Fruit fly (Drosophila melanogaster) whole organism, embryonic: ENCODE data around the gene CG8051.

Source experiments
- Adf1 ChIP-seq: fragments of 200-800 bp; sonication (Bioruptor generic); IDR thresholded peaks from 2 replicates; pipeline ENCODE4 v1.3.6; 2022; ENCODE audit warnings: missing biosample characterization, missing genetic modification characterization
- CG10209 ChIP-seq: fragments of 200-800 bp; sonication (Bioruptor generic); optimal IDR thresholded peaks from 3 replicates; lab custom pipeline; 2017; ENCODE audit warnings: missing biosample characterization, mild to moderate bottlenecking, missing genetic modification characterization, missing genetic modification reagents
- CG10267 ChIP-seq: fragments of 200-800 bp; sonication (Bioruptor generic); optimal IDR thresholded peaks from 2 replicates; lab custom pipeline; 2018; ENCODE audit warnings: missing biosample characterization, mild to moderate bottlenecking, missing genetic modification characterization, moderate library complexity
- CG11723 ChIP-seq: fragments of 200-800 bp; sonication (Bioruptor generic); optimal IDR thresholded peaks from 2 replicates; lab custom pipeline; 2017; ENCODE audit warnings: missing biosample characterization, mild to moderate bottlenecking, missing genetic modification characterization
- CG13624 ChIP-seq: fragments of 200-800 bp; sonication (Bioruptor generic); optimal IDR thresholded peaks from 2 replicates; lab custom pipeline; 2016; ENCODE audit warnings: missing biosample characterization, missing genetic modification characterization
- CG15073 ChIP-seq: fragments of 200-800 bp; sonication (Bioruptor generic); optimal IDR thresholded peaks from 2 replicates; lab custom pipeline; 2016; ENCODE audit warnings: missing biosample characterization, missing genetic modification characterization
- CG17361 ChIP-seq: fragments of 200-800 bp; sonication (Bioruptor generic); IDR thresholded peaks from 3 replicates; pipeline ENCODE4 v1.3.6; 2022; ENCODE audit warnings: missing biosample characterization, missing genetic modification characterization
- CG17385 ChIP-seq: fragments of 200-800 bp; sonication (Bioruptor generic); optimal IDR thresholded peaks from 3 replicates; lab custom pipeline; 2018; ENCODE audit warnings: missing biosample characterization, mild to moderate bottlenecking, missing genetic modification characterization
- CG18619 ChIP-seq: fragments of 200-800 bp; sonication (Bioruptor generic); optimal IDR thresholded peaks from 3 replicates; lab custom pipeline; 2017; ENCODE audit warnings: missing biosample characterization, mild to moderate bottlenecking, missing genetic modification characterization
- CG30431 ChIP-seq: fragments of 200-800 bp; sonication (Bioruptor generic); optimal IDR thresholded peaks from 2 replicates; lab custom pipeline; 2017; ENCODE audit warnings: missing biosample characterization, missing genetic modification characterization
- CG32532 ChIP-seq: fragments of 200-800 bp; sonication (Bioruptor generic); IDR thresholded peaks from 2 replicates; pipeline ENCODE4 v1.3.6; 2022; ENCODE audit warnings: missing biosample characterization, missing genetic modification characterization
- CG34422 ChIP-seq: fragments of 200-800 bp; sonication (Bioruptor generic); IDR thresholded peaks from 3 replicates; pipeline ENCODE4 v1.3.6; 2022; ENCODE audit warnings: missing biosample characterization, missing genetic modification characterization
- CG3847 ChIP-seq: fragments of 200-800 bp; sonication (Bioruptor generic); IDR thresholded peaks from 2 replicates; pipeline ENCODE4 v1.3.6; 2022; ENCODE audit warnings: missing biosample characterization, missing genetic modification characterization
- CG4404 ChIP-seq: fragments of 200-800 bp; sonication (Bioruptor generic); IDR thresholded peaks from 2 replicates; pipeline ENCODE4 v1.3.6; 2022; ENCODE audit warnings: missing biosample characterization, missing genetic modification characterization
- CG6254 ChIP-seq: fragments of 200-800 bp; sonication (Bioruptor generic); optimal IDR thresholded peaks from 3 replicates; lab custom pipeline; 2017; ENCODE audit warnings: mild to moderate bottlenecking, missing biosample characterization, missing genetic modification reagents, missing genetic modification characterization
- CG6272 ChIP-seq: fragments of 200-800 bp; sonication (Bioruptor generic); IDR thresholded peaks from 2 replicates; pipeline ENCODE4 v1.3.6; 2022; ENCODE audit warnings: missing biosample characterization, missing genetic modification characterization
- CG9215 ChIP-seq: fragments of 200-800 bp; sonication (Bioruptor generic); IDR thresholded peaks from 2 replicates; pipeline ENCODE4 v1.3.6; 2022; ENCODE audit warnings: missing biosample characterization, missing genetic modification characterization
- CG9609 ChIP-seq: fragments of 200-800 bp; sonication (Bioruptor generic); optimal IDR thresholded peaks from 3 replicates; lab custom pipeline; 2016; ENCODE audit warnings: missing biosample characterization, missing genetic modification characterization
- Dek ChIP-seq: fragments of 200-800 bp; sonication (Bioruptor generic); optimal IDR thresholded peaks from 3 replicates; lab custom pipeline; 2019; ENCODE audit warnings: missing biosample characterization, mild to moderate bottlenecking, missing genetic modification characterization, moderate library complexity
- HLHmδ ChIP-seq: fragments of 200-800 bp; sonication (Bioruptor generic); optimal IDR thresholded peaks from 2 replicates; lab custom pipeline; 2018; ENCODE audit warnings: missing biosample characterization, mild to moderate bottlenecking, missing genetic modification characterization, moderate library complexity
- HmgD ChIP-seq: fragments of 200-800 bp; sonication (Bioruptor generic); optimal IDR thresholded peaks from 3 replicates; lab custom pipeline; 2016; ENCODE audit warnings: missing biosample characterization, missing genetic modification characterization
- Hr39 ChIP-seq: fragments of >200 bp; optimal IDR thresholded peaks from 2 replicates; lab custom pipeline; 2017
- Optix ChIP-seq: fragments of 200-800 bp; sonication (Bioruptor generic); IDR thresholded peaks from 3 replicates; pipeline ENCODE4 v1.3.6; 2022; ENCODE audit warnings: missing biosample characterization, missing genetic modification characterization
- Poxn ChIP-seq: fragments of 200-800 bp; sonication (Bioruptor generic); IDR thresholded peaks from 2 replicates; pipeline ENCODE4 v1.3.6; 2022; ENCODE audit warnings: missing biosample characterization, missing genetic modification characterization
- Rfx ChIP-seq: fragments of 200-800 bp; sonication (Bioruptor generic); IDR thresholded peaks from 2 replicates; pipeline ENCODE4 v1.3.6; 2022; ENCODE audit warnings: missing biosample characterization, missing genetic modification characterization
- Sin3A ChIP-seq: fragments of >200 bp; optimal IDR thresholded peaks from 2 replicates; lab custom pipeline; 2018
- Ssrp ChIP-seq: fragments of 200-800 bp; sonication (Bioruptor generic); optimal IDR thresholded peaks from 2 replicates; lab custom pipeline; 2018; ENCODE audit warnings: missing biosample characterization, mild to moderate bottlenecking, missing genetic modification characterization, moderate library complexity
- Trl ChIP-seq, 3 experiments: fragments of >200 bp in 2 of 3; fragments of 200-800 bp in 1 of 3; sonication (Bioruptor generic) in 1 of 3; optimal IDR thresholded peaks; 2 replicates in 1 of 3; 3 replicates in 2 of 3; lab custom pipeline; 2016 to 2017; ENCODE audit warnings: missing biosample characterization in 1 of 3, missing genetic modification characterization in 1 of 3
- bcd ChIP-seq: fragments of 200-800 bp; sonication (Bioruptor generic); optimal IDR thresholded peaks from 2 replicates; lab custom pipeline; 2017; ENCODE audit warnings: missing biosample characterization, mild to moderate bottlenecking, missing genetic modification characterization
- cas ChIP-seq: fragments of 200-800 bp; sonication (Bioruptor generic); IDR thresholded peaks from 2 replicates; pipeline ENCODE4 v1.3.6; 2022; ENCODE audit warnings: missing biosample characterization, missing genetic modification characterization
- cg ChIP-seq: fragments of 200-800 bp; sonication (Bioruptor generic); optimal IDR thresholded peaks from 3 replicates; lab custom pipeline; 2019; ENCODE audit warnings: missing biosample characterization, mild to moderate bottlenecking, missing genetic modification characterization, moderate library complexity
- crp ChIP-seq, 2 experiments: fragments of 200-800 bp; sonication (Bioruptor generic); optimal IDR thresholded peaks; 2 replicates in 1 of 2; 3 replicates in 1 of 2; lab custom pipeline; 2017; ENCODE audit warnings: missing biosample characterization in 2 of 2, missing genetic modification characterization in 2 of 2, mild to moderate bottlenecking in 1 of 2, moderate library complexity in 1 of 2
- dpn ChIP-seq, 2 experiments: fragments of 200-800 bp; sonication (Bioruptor generic); optimal IDR thresholded peaks; 3 replicates each; lab custom pipeline; 2016; ENCODE audit warnings: missing biosample characterization in 2 of 2, missing genetic modification characterization in 2 of 2
- gce ChIP-seq: fragments of 200-800 bp; sonication (Bioruptor generic); IDR thresholded peaks from 3 replicates; pipeline ENCODE4 v1.3.6; 2022; ENCODE audit warnings: missing biosample characterization, missing genetic modification characterization
- gcm2 ChIP-seq: fragments of 200-800 bp; sonication (Bioruptor generic); optimal IDR thresholded peaks from 2 replicates; lab custom pipeline; 2016; ENCODE audit warnings: missing biosample characterization, missing genetic modification characterization
- grn ChIP-seq: fragments of 200-800 bp; sonication (Bioruptor generic); optimal IDR thresholded peaks from 3 replicates; lab custom pipeline; 2017; ENCODE audit warnings: missing biosample characterization, missing genetic modification characterization
- gro ChIP-seq: fragments of 200-800 bp; sonication (Bioruptor generic); optimal IDR thresholded peaks from 2 replicates; lab custom pipeline; 2016; ENCODE audit warnings: missing biosample characterization, missing genetic modification characterization
- mirr ChIP-seq: fragments of 200-800 bp; sonication (Bioruptor generic); optimal IDR thresholded peaks from 3 replicates; lab custom pipeline; 2018; ENCODE audit warnings: missing biosample characterization, mild to moderate bottlenecking, missing genetic modification characterization
- oc ChIP-seq: fragments of 200-800 bp; sonication (Bioruptor generic); optimal IDR thresholded peaks from 2 replicates; lab custom pipeline; 2018; ENCODE audit warnings: missing biosample characterization, mild to moderate bottlenecking, missing genetic modification characterization, moderate library complexity
- pan ChIP-seq, 4 experiments: fragments of >200 bp in 3 of 4; fragments of 200-800 bp in 1 of 4; sonication (Bioruptor generic) in 1 of 4; optimal IDR thresholded peaks in 3 of 4; IDR thresholded peaks in 1 of 4; 2 replicates each; pipeline versions ENCODE4 v1.3.6 to Lab custom; 2017 to 2022; ENCODE audit warnings: missing biosample characterization in 2 of 4, missing genetic modification characterization in 2 of 4, mixed read lengths in 1 of 4
- pfk ChIP-seq: fragments of 200-800 bp; sonication (Bioruptor generic); optimal IDR thresholded peaks from 2 replicates; lab custom pipeline; 2018; ENCODE audit warnings: missing biosample characterization, mild to moderate bottlenecking, missing genetic modification characterization, moderate library complexity
- pzg ChIP-seq: fragments of 200-800 bp; sonication (Bioruptor generic); optimal IDR thresholded peaks from 3 replicates; lab custom pipeline; 2018; ENCODE audit warnings: missing biosample characterization, mild to moderate bottlenecking, missing genetic modification characterization, moderate library complexity
- ranshi ChIP-seq: fragments of 200-800 bp; sonication (Bioruptor generic); IDR thresholded peaks from 2 replicates; pipeline ENCODE4 v1.3.6; 2022; ENCODE audit warnings: missing biosample characterization, missing genetic modification characterization
- run ChIP-seq: fragments of 200-800 bp; sonication (Bioruptor generic); optimal IDR thresholded peaks from 3 replicates; lab custom pipeline; 2018; ENCODE audit warnings: missing biosample characterization, mild to moderate bottlenecking, missing genetic modification characterization
- salm ChIP-seq: fragments of 200-800 bp; sonication (Bioruptor generic); optimal IDR thresholded peaks from 2 replicates; lab custom pipeline; 2018; ENCODE audit warnings: missing biosample characterization, mild to moderate bottlenecking, missing genetic modification characterization
- sug ChIP-seq: fragments of 200-800 bp; optimal IDR thresholded peaks from 2 replicates; lab custom pipeline; 2019; ENCODE audit warnings: missing biosample characterization, mild to moderate bottlenecking, missing genetic modification characterization, moderate library complexity
- tgo ChIP-seq: fragments of 200-800 bp; sonication (Bioruptor generic); IDR thresholded peaks from 3 replicates; pipeline ENCODE4 v1.3.6; 2022; ENCODE audit warnings: missing biosample characterization, missing genetic modification characterization
- vnd ChIP-seq: fragments of 200-800 bp; sonication (Bioruptor generic); IDR thresholded peaks from 3 replicates; pipeline ENCODE4 v1.3.6; 2022; ENCODE audit warnings: missing biosample characterization, missing genetic modification characterization; ENCODE audit not compliant: partially characterized antibody

Gene CG8051

DNA sequence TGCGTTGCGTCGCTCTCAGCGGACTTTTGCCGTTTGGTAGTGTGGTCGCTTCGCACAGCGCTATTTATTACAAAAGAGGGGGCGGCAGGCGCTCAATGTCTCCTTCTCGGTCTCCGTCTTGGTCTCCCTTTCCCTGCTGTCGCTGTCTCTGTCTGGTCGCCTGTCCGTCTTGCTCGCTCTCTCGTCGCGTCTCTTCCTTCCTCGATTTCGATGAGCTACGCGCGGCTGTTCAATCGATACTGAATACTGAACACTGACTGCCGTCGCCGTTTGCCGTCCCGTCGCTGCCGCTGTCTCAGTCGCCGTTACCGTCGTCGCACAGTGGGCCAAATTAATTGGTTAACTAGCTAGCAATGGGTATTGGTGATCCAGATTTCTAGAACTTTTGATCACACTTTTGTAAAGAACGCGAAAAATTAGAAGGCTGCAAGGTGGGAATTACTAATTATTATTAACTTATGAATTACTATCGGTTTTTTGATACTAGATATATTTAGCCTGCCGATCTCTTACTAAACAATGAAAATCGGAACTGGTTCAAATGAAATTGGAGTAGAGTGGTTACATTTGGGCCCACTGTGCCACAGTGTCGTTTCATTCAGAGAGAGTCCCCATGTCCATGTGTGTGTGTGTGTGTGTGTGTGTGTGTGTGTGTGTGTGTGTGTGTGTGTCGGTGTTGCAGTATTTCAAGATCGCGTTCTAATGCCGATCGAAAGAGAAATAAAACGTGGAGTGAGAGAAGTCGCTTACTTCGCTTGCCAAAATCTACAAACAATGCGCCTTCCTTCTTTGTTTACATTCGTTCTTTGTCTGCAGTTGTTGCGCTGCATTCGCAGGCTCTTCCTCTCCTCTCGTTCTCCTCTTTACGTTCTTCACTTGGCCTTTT, 9.6 kb downstream of the CG8051 start, which contains the start of gene CG8034 (continued):
- TF ChIP-seq pan (optimal IDR thresholded peaks at IDR 0.05; lab: Kevin White, UChicago) (no peak), pan (GFP tag; optimal IDR thresholded peaks at IDR 0.05 in 1 of 2, IDR thresholded peaks at IDR 0.05 in 1 of 2) (peak in 1 of 2 experiments; percentile 93), CG13624 (peak; percentile 97), CG17361 (GFP tag; lab: Robert Waterston, UW) (peak; percentile 97), mirr (peak; percentile 92), oc (tag; lab: Kevin White, UChicago) (peak; percentile 93), CG32532 (peak; percentile 95), Poxn (GFP tag; lab: Robert Waterston, UW) (peak; percentile 89), CG10267 (tag; lab: Kevin White, UChicago) (peak; percentile 91), Optix (peak; percentile 94), CG9609 (peak; percentile 95), Ssrp (tag; lab: Kevin White, UChicago) (peak; percentile 97), tgo (peak; percentile 95), pfk (GFP tag; lab: Kevin White, UChicago) (peak; percentile 39), grn (peak; percentile 62), CG6272 (peak; percentile 89), sug (tag; lab: Kevin White, UChicago) (peak; percentile 96), Rfx (GFP tag; lab: Robert Waterston, UW) (peak; percentile 98), Dek (tag; lab: Kevin White, UChicago) (peak; percentile 97), cg (peak; percentile 95), crp (GFP tag; optimal IDR thresholded peaks at IDR 0.05; lab: Kevin White, UChicago) (peak in 1 of 2 experiments; percentile 68), Sin3A (lab: Kevin White, UChicago) (no peak), salm (tag; lab: Kevin White, UChicago) (peak; percentile 92), Trl (optimal IDR thresholded peaks at IDR 0.05; lab: Kevin White, UChicago) (peak; percentile 33 to 90), Trl (GFP tag; optimal IDR thresholded peaks at IDR 0.05; lab: Kevin White, UChicago) (peak; percentile 94), pzg (GFP tag; lab: Kevin White, UChicago) (peak; percentile 24), CG4404 (GFP tag; lab: Robert Waterston, UW) (peak; percentile 97), gce (GFP tag; lab: Robert Waterston, UW) (peak; percentile 73; the same call in 1 of the 3 replicates), run (tag; lab: Kevin White, UChicago) (peak; percentile 94), CG9215 (GFP tag; lab: Robert Waterston, UW) (peak; percentile 96), bcd (GFP tag; lab: Kevin White, UChicago) (peak; percentile 98), CG15073 (GFP tag; lab: Kevin White, UChicago) (peak; percentile 55), CG17385 (GFP tag; lab: Kevin White, UChicago) (peak; percentile 92), gcm2 (GFP tag; lab: Kevin White, UChicago) (peak; percentile 87), Adf1 (GFP tag; lab: Robert Waterston, UW) (peak; percentile 96), CG11723 (GFP tag; lab: Kevin White, UChicago) (peak; percentile 96), vnd (GFP tag; lab: Robert Waterston, UW) (peak; percentile 60; the same call in 2 of the 3 replicates), dpn (GFP tag; optimal IDR thresholded peaks at IDR 0.05; lab: Kevin White, UChicago) (peak; percentile 97), CG30431 (GFP tag; lab: Kevin White, UChicago) (peak; percentile 95), HLHmδ (peak; percentile 68), cas (GFP tag; lab: Robert Waterston, UW) (peak; percentile 71), gro (GFP tag; lab: Kevin White, UChicago) (peak; percentile 94), Hr39 (lab: Kevin White, UChicago) (no peak), CG18619 (GFP tag; lab: Kevin White, UChicago) (peak; percentile 98), CG10209 (GFP tag; lab: Kevin White, UChicago) (peak; percentile 98), CG6254 (GFP tag; lab: Kevin White, UChicago) (peak; percentile 93), ranshi (GFP tag; lab: Robert Waterston, UW) (peak; percentile 93), HmgD (GFP tag; lab: Kevin White, UChicago) (peak; percentile 90), CG3847 (GFP tag; lab: Robert Waterston, UW) (peak; percentile 97), CG34422 (GFP tag; lab: Robert Waterston, UW) (peak; percentile 93)
